Worm (Caenorhabditis elegans): Measurements from ENCODE around the gene Y75B8A.24.

DNA sequence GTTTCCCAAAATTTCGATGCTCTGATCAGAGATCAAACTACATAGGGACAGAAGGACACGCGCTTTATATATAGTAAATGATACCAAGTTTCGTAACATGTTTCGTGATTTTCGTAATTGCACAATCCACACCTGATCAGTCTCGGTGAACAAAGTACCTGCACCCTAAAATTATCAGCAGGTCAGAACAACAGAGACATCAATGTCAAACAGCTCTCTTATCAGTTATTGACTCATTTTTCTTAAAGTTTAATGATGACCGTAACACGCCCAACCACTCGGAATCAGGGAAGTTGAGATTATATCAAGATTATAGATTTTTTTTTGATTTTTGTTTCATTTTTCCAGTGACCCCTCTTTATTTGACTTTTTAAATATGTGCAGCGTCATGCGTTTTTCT is 43.9 kb upstream of the Y75B8A.24 start:
- TF ChIP-seq snpc-4 (tag; optimal IDR thresholded peaks at IDR 0.05) = no peak
- no peak for TF ChIP-seq lsy-2 (tag; optimal IDR thresholded peaks at IDR 0.05)
- no peak for TF ChIP-seq blmp-1 (tag; optimal IDR thresholded peaks at IDR 0.05; ENCODE audit: insufficient read depth)
- no peak for TF ChIP-seq nhr-237 (tag; optimal IDR thresholded peaks at IDR 0.05)
- TF ChIP-seq ztf-4 (tag; optimal IDR thresholded peaks at IDR 0.05) = no peak

All from whole organism, L2 larva.